Worm (Caenorhabditis elegans): ENCODE measurements around the gene K02H11.9.

The K02H11.9 gene

ce11 chrV:1536979-1537378 is at the start of gene K02H11.9:
TSS of gene K02H11.9 (minus strand) at chrV:1537079.
- TF ChIP-seq dao-5 (tag; optimal IDR thresholded peaks at IDR 0.05) (no peak), him-1 (tag; optimal IDR thresholded peaks at IDR 0.05) (no peak), W03F9.2 (tag; optimal IDR thresholded peaks at IDR 0.05) (no peak)

ce11 chrV:1585411-1585810 is 48.5 kb upstream of the K02H11.9 start, which contains the start of gene F16B4.7:
TSS of gene F16B4.7 (plus strand) at chrV:1585711.
- TF ChIP-seq W03F9.2 (tag; optimal IDR thresholded peaks at IDR 0.05) = no peak
- TF ChIP-seq dao-5 (tag; optimal IDR thresholded peaks at IDR 0.05) = no peak

- TF ChIP-seq W03F9.2 (tag; optimal IDR thresholded peaks at IDR 0.05) = no peak
- TF ChIP-seq him-1 (tag; optimal IDR thresholded peaks at IDR 0.05) = no peak
- no peak for TF ChIP-seq dao-5 (tag; optimal IDR thresholded peaks at IDR 0.05)
These were observed 46.4 kb upstream of the K02H11.9 start for ce11 chrV:1583242-1583641.

- TF ChIP-seq W03F9.2 (tag; optimal IDR thresholded peaks at IDR 0.05) (no peak), dao-5 (tag; optimal IDR thresholded peaks at IDR 0.05) (no peak), him-1 (tag; optimal IDR thresholded peaks at IDR 0.05) (no peak)
These were observed 42.9 kb upstream of the K02H11.9 start for ce11 chrV:1579790-1580189.

ce11 chrV:1578572-1579230 is 41.8 kb upstream of the K02H11.9 start:
- TF ChIP-seq dao-5 (tag; optimal IDR thresholded peaks at IDR 0.05) (no peak), him-1 (tag; optimal IDR thresholded peaks at IDR 0.05) (no peak), W03F9.2 (tag; optimal IDR thresholded peaks at IDR 0.05) (no peak)

- no peak for TF ChIP-seq W03F9.2 (tag; optimal IDR thresholded peaks at IDR 0.05)
- no peak for TF ChIP-seq dao-5 (tag; optimal IDR thresholded peaks at IDR 0.05)
- TF ChIP-seq him-1 (tag; optimal IDR thresholded peaks at IDR 0.05) = no peak
These were observed 40.3 kb upstream of the K02H11.9 start for ce11 chrV:1577092-1577709.

- TF ChIP-seq dao-5 (tag; optimal IDR thresholded peaks at IDR 0.05) = no peak
- TF ChIP-seq him-1 (tag; optimal IDR thresholded peaks at IDR 0.05) = no peak
- no peak for TF ChIP-seq W03F9.2 (tag; optimal IDR thresholded peaks at IDR 0.05)
These were observed 38.7 kb upstream of the K02H11.9 start for ce11 chrV:1575493-1576084.

- no peak for TF ChIP-seq W03F9.2 (tag; optimal IDR thresholded peaks at IDR 0.05)
- no peak for TF ChIP-seq dao-5 (tag; optimal IDR thresholded peaks at IDR 0.05)
- no peak for TF ChIP-seq him-1 (tag; optimal IDR thresholded peaks at IDR 0.05)
These were observed 37.7 kb upstream of the K02H11.9 start for ce11 chrV:1574599-1574998.

- TF ChIP-seq W03F9.2 (tag; optimal IDR thresholded peaks at IDR 0.05) (no peak), him-1 (tag; optimal IDR thresholded peaks at IDR 0.05) (no peak), dao-5 (tag; optimal IDR thresholded peaks at IDR 0.05) (no peak)
These were observed 35.7 kb upstream of the K02H11.9 start for ce11 chrV:1572585-1572984.

ce11 chrV:1570679-1571078 is 33.8 kb upstream of the K02H11.9 start:
- TF ChIP-seq him-1 (tag; optimal IDR thresholded peaks at IDR 0.05) = no peak
- TF ChIP-seq dao-5 (tag; optimal IDR thresholded peaks at IDR 0.05) = no peak
- no peak for TF ChIP-seq W03F9.2 (tag; optimal IDR thresholded peaks at IDR 0.05)

ce11 chrV:1569750-1570419 is 33.0 kb upstream of the K02H11.9 start:
- TF ChIP-seq him-1 (tag; optimal IDR thresholded peaks at IDR 0.05) = no peak
- TF ChIP-seq W03F9.2 (tag; optimal IDR thresholded peaks at IDR 0.05) = no peak
- TF ChIP-seq dao-5 (tag; optimal IDR thresholded peaks at IDR 0.05) = no peak

ce11 chrV:1566776-1567175 is 29.9 kb upstream of the K02H11.9 start, which contains the start of gene cdc-25.2:
TSS of gene cdc-25.2 (plus strand) at chrV:1567076.
- TF ChIP-seq W03F9.2 (tag; optimal IDR thresholded peaks at IDR 0.05) (no peak), dao-5 (tag; optimal IDR thresholded peaks at IDR 0.05) (no peak), him-1 (tag; optimal IDR thresholded peaks at IDR 0.05) (no peak)

ce11 chrV:1558113-1558512 is 21.2 kb upstream of the K02H11.9 start:
- TF ChIP-seq him-1 (tag; optimal IDR thresholded peaks at IDR 0.05) = no peak
- TF ChIP-seq W03F9.2 (tag; optimal IDR thresholded peaks at IDR 0.05) = no peak
- TF ChIP-seq dao-5 (tag; optimal IDR thresholded peaks at IDR 0.05) = no peak

- TF ChIP-seq dao-5 (tag; optimal IDR thresholded peaks at IDR 0.05) (no peak), W03F9.2 (tag; optimal IDR thresholded peaks at IDR 0.05) (no peak), him-1 (tag; optimal IDR thresholded peaks at IDR 0.05) (no peak)
These were observed 18.2 kb upstream of the K02H11.9 start for ce11 chrV:1555072-1555471.

Measured in whole organism, L4/young adult.